Fruit fly (Drosophila melanogaster) whole organism, embryonic: Measurements from ENCODE around the gene CG8097.
A peak's percentile ranks its signal among the peaks of the same experiment; 100 is the strongest.

Experiments used
- Ada2b ChIP-seq: fragments of 200-800 bp; sonication (Bioruptor generic); IDR thresholded peaks from 2 replicates; pipeline ENCODE4 v1.3.6; 2022; ENCODE audit warnings: missing biosample characterization, missing genetic modification characterization
- C15 ChIP-seq: fragments of 200-800 bp; sonication (Bioruptor generic); IDR thresholded peaks from 3 replicates; pipeline ENCODE4 v1.3.6; 2022; ENCODE audit warnings: missing biosample characterization, missing genetic modification characterization
- CG10209 ChIP-seq: fragments of 200-800 bp; sonication (Bioruptor generic); optimal IDR thresholded peaks from 3 replicates; lab custom pipeline; 2017; ENCODE audit warnings: missing biosample characterization, mild to moderate bottlenecking, missing genetic modification characterization, missing genetic modification reagents
- CG11560 ChIP-seq: fragments of 200-800 bp; sonication (Bioruptor generic); IDR thresholded peaks from 3 replicates; pipeline ENCODE4 v1.3.6; 2022; ENCODE audit warnings: missing biosample characterization, missing genetic modification characterization
- CG12155 ChIP-seq: fragments of 200-800 bp; sonication (Bioruptor generic); optimal IDR thresholded peaks from 3 replicates; lab custom pipeline; 2016; ENCODE audit warnings: missing biosample characterization, missing genetic modification characterization
- CG12236 ChIP-seq: fragments of 200-800 bp; sonication (Bioruptor generic); optimal IDR thresholded peaks from 2 replicates; lab custom pipeline; 2016; ENCODE audit warnings: missing biosample characterization, missing genetic modification characterization
- CG12659 ChIP-seq: fragments of 200-800 bp; sonication (Bioruptor generic); optimal IDR thresholded peaks from 3 replicates; lab custom pipeline; 2017; ENCODE audit warnings: mild to moderate bottlenecking, missing biosample characterization, missing genetic modification reagents, missing genetic modification characterization
- CG13424 ChIP-seq: fragments of 200-800 bp; sonication (Bioruptor generic); optimal IDR thresholded peaks from 2 replicates; lab custom pipeline; 2019; ENCODE audit warnings: missing biosample characterization, mild to moderate bottlenecking, missing genetic modification characterization, moderate library complexity
- CG16863 ChIP-seq: fragments of 200-800 bp; sonication (Bioruptor generic); optimal IDR thresholded peaks from 3 replicates; lab custom pipeline; 2016; ENCODE audit warnings: missing biosample characterization, missing genetic modification characterization
- CG17568 ChIP-seq: fragments of 200-800 bp; sonication (Bioruptor generic); optimal IDR thresholded peaks from 2 replicates; lab custom pipeline; 2018; ENCODE audit warnings: missing biosample characterization, mild to moderate bottlenecking, missing genetic modification characterization, moderate library complexity
- CG31224 ChIP-seq: fragments of 200-800 bp; sonication (Bioruptor generic); IDR thresholded peaks from 2 replicates; pipeline ENCODE4 v1.3.6; 2022; ENCODE audit warnings: missing biosample characterization, missing genetic modification characterization
- CG31388 ChIP-seq: fragments of 200-800 bp; sonication (Bioruptor generic); optimal IDR thresholded peaks from 2 replicates; lab custom pipeline; 2016; ENCODE audit warnings: missing biosample characterization, missing genetic modification characterization
- CG3995 ChIP-seq: fragments of 200-800 bp; sonication (Bioruptor generic); optimal IDR thresholded peaks from 3 replicates; lab custom pipeline; 2016; ENCODE audit warnings: missing biosample characterization, missing genetic modification characterization
- CG42726 ChIP-seq: fragments of 200-800 bp; sonication (Bioruptor generic); IDR thresholded peaks from 2 replicates; pipeline ENCODE4 v1.3.6; 2022; ENCODE audit warnings: missing biosample characterization, missing genetic modification characterization; ENCODE audit not compliant: partially characterized antibody
- CG4424 ChIP-seq: fragments of 200-800 bp; sonication (Bioruptor generic); optimal IDR thresholded peaks from 3 replicates; lab custom pipeline; 2016; ENCODE audit warnings: missing biosample characterization, missing genetic modification characterization
- CG4854 ChIP-seq: fragments of 200-800 bp; sonication (Bioruptor generic); optimal IDR thresholded peaks from 2 replicates; lab custom pipeline; 2016; ENCODE audit warnings: missing biosample characterization, missing genetic modification characterization, inconsistent platforms
- CG6689 ChIP-seq: fragments of 200-800 bp; sonication (Bioruptor generic); IDR thresholded peaks from 2 replicates; pipeline ENCODE4 v1.3.6; 2022; ENCODE audit warnings: missing biosample characterization, missing genetic modification characterization
- CG7372 ChIP-seq: fragments of 200-800 bp; sonication (Bioruptor generic); IDR thresholded peaks from 2 replicates; pipeline ENCODE4 v1.3.6; 2022; ENCODE audit warnings: missing biosample characterization, missing genetic modification characterization
- CG7556 ChIP-seq: fragments of 200-800 bp; sonication (Bioruptor generic); optimal IDR thresholded peaks from 2 replicates; lab custom pipeline; 2017; ENCODE audit warnings: missing biosample characterization, mild to moderate bottlenecking, missing genetic modification characterization
- CG7745 ChIP-seq: fragments of 200-800 bp; sonication (Bioruptor generic); optimal IDR thresholded peaks from 2 replicates; lab custom pipeline; 2018; ENCODE audit warnings: missing biosample characterization, mild to moderate bottlenecking, missing genetic modification characterization, moderate library complexity
- CG9797 ChIP-seq: fragments of 200-800 bp; sonication (Bioruptor generic); optimal IDR thresholded peaks from 3 replicates; lab custom pipeline; 2018; ENCODE audit warnings: missing biosample characterization, mild to moderate bottlenecking, missing genetic modification characterization
- CoRest ChIP-seq: fragments of 200-800 bp; sonication (Bioruptor generic); optimal IDR thresholded peaks from 3 replicates; lab custom pipeline; 2018; ENCODE audit warnings: missing biosample characterization, mild to moderate bottlenecking, missing genetic modification characterization, moderate library complexity
- D ChIP-seq, 2 experiments: fragments of 200-800 bp in 1 of 2; fragments of >200 bp in 1 of 2; sonication (Bioruptor generic) in 1 of 2; optimal IDR thresholded peaks; 2 replicates in 1 of 2; 3 replicates in 1 of 2; lab custom pipeline; 2017; ENCODE audit warnings: mild to moderate bottlenecking in 1 of 2, missing biosample characterization in 1 of 2, missing genetic modification characterization in 1 of 2, missing genetic modification reagents in 1 of 2
- Deaf1 ChIP-seq: fragments of 200-800 bp; optimal IDR thresholded peaks from 3 replicates; lab custom pipeline; 2019; ENCODE audit warnings: missing biosample characterization, mild to moderate bottlenecking, missing genetic modification characterization, moderate library complexity
- Dll ChIP-seq: fragments of 200-800 bp; sonication (Bioruptor generic); IDR thresholded peaks from 4 replicates; pipeline ENCODE4 v1.3.6; 2022; ENCODE audit warnings: missing biosample characterization, missing genetic modification characterization; ENCODE audit not compliant: partially characterized antibody
- Ets65A ChIP-seq: fragments of 200-800 bp; sonication (Bioruptor generic); peaks from one replicate; lab custom pipeline; 2016; ENCODE audit warnings: missing biosample characterization, missing genetic modification characterization
- Fer1 ChIP-seq: fragments of 200-800 bp; sonication (Bioruptor generic); optimal IDR thresholded peaks from 2 replicates; lab custom pipeline; 2017; ENCODE audit warnings: missing biosample characterization, mild to moderate bottlenecking, missing genetic modification characterization
- Fer3 ChIP-seq: fragments of 200-800 bp; sonication (Bioruptor generic); optimal IDR thresholded peaks from 2 replicates; lab custom pipeline; 2018; ENCODE audit warnings: missing biosample characterization, mild to moderate bottlenecking, missing genetic modification characterization, moderate library complexity
- Hr78 ChIP-seq, 2 experiments: fragments of 200-800 bp in 1 of 2; fragments of >200 bp in 1 of 2; sonication (Bioruptor generic) in 1 of 2; optimal IDR thresholded peaks; 2 replicates each; lab custom pipeline; 2017 to 2019; ENCODE audit warnings: missing biosample characterization in 2 of 2, missing genetic modification characterization in 2 of 2, mild to moderate bottlenecking in 1 of 2, moderate library complexity in 1 of 2
- Lim3 ChIP-seq: fragments of 200-800 bp; sonication (Bioruptor generic); IDR thresholded peaks from 2 replicates; pipeline ENCODE4 v1.3.6; 2022; ENCODE audit warnings: missing biosample characterization, missing genetic modification characterization
- Opbp ChIP-seq: fragments of 200-800 bp; sonication (Bioruptor generic); IDR thresholded peaks from 3 replicates; pipeline ENCODE4 v1.3.6; 2022; ENCODE audit warnings: missing biosample characterization, missing genetic modification characterization; ENCODE audit not compliant: partially characterized antibody
- Six4 ChIP-seq: fragments of 200-800 bp; sonication (Bioruptor generic); optimal IDR thresholded peaks from 2 replicates; lab custom pipeline; 2016; ENCODE audit warnings: missing biosample characterization, missing genetic modification characterization
- Spps ChIP-seq: fragments of 200-800 bp; sonication (Bioruptor generic); optimal IDR thresholded peaks from 2 replicates; lab custom pipeline; 2018; ENCODE audit warnings: missing biosample characterization, mild to moderate bottlenecking, missing genetic modification characterization
- bowl ChIP-seq: fragments of 200-800 bp; sonication (Bioruptor generic); IDR thresholded peaks from 2 replicates; pipeline ENCODE4 v1.3.6; 2022; ENCODE audit warnings: missing biosample characterization, missing genetic modification characterization
- btn ChIP-seq: fragments of 200-800 bp; sonication (Bioruptor generic); optimal IDR thresholded peaks from 2 replicates; lab custom pipeline; 2016; ENCODE audit warnings: missing biosample characterization, missing genetic modification characterization
- fd64A ChIP-seq: fragments of 200-800 bp; sonication (Bioruptor generic); optimal IDR thresholded peaks from 3 replicates; lab custom pipeline; 2018; ENCODE audit warnings: missing biosample characterization, mild to moderate bottlenecking, missing genetic modification characterization
- fu2 ChIP-seq: fragments of 200-800 bp; sonication (Bioruptor generic); optimal IDR thresholded peaks from 2 replicates; lab custom pipeline; 2016; ENCODE audit warnings: missing biosample characterization, missing genetic modification characterization
- gsb-n ChIP-seq: fragments of 200-800 bp; sonication (Bioruptor generic); optimal IDR thresholded peaks from 3 replicates; lab custom pipeline; 2018; ENCODE audit warnings: missing biosample characterization, mild to moderate bottlenecking, missing genetic modification characterization
- lab ChIP-seq: fragments of 200-800 bp; sonication (Bioruptor generic); optimal IDR thresholded peaks from 3 replicates; lab custom pipeline; 2017; ENCODE audit warnings: missing biosample characterization, missing genetic modification characterization, mild to moderate bottlenecking, moderate library complexity, missing genetic modification reagents
- lilli ChIP-seq: fragments of 200-800 bp; sonication (Bioruptor generic); optimal IDR thresholded peaks from 3 replicates; lab custom pipeline; 2016; ENCODE audit warnings: missing biosample characterization, missing genetic modification characterization
- oc ChIP-seq: fragments of 200-800 bp; sonication (Bioruptor generic); optimal IDR thresholded peaks from 2 replicates; lab custom pipeline; 2018; ENCODE audit warnings: missing biosample characterization, mild to moderate bottlenecking, missing genetic modification characterization, moderate library complexity
- onecut ChIP-seq: fragments of 200-800 bp; sonication (Bioruptor generic); IDR thresholded peaks from 2 replicates; pipeline ENCODE4 v1.3.6; 2022; ENCODE audit warnings: missing biosample characterization, missing genetic modification characterization
- pan ChIP-seq, 4 experiments: fragments of >200 bp in 3 of 4; fragments of 200-800 bp in 1 of 4; sonication (Bioruptor generic) in 1 of 4; optimal IDR thresholded peaks in 3 of 4; IDR thresholded peaks in 1 of 4; 2 replicates each; pipeline versions ENCODE4 v1.3.6 to Lab custom; 2017 to 2022; ENCODE audit warnings: missing biosample characterization in 2 of 4, missing genetic modification characterization in 2 of 4, mixed read lengths in 1 of 4
- pho ChIP-seq: fragments of 200-800 bp; sonication (Bioruptor generic); optimal IDR thresholded peaks from 2 replicates; lab custom pipeline; 2016; ENCODE audit warnings: missing biosample characterization, missing genetic modification characterization
- pnt ChIP-seq: fragments of 200-800 bp; sonication (Bioruptor generic); optimal IDR thresholded peaks from 3 replicates; lab custom pipeline; 2016; ENCODE audit warnings: missing biosample characterization, missing genetic modification characterization
- run ChIP-seq: fragments of 200-800 bp; sonication (Bioruptor generic); optimal IDR thresholded peaks from 3 replicates; lab custom pipeline; 2018; ENCODE audit warnings: missing biosample characterization, mild to moderate bottlenecking, missing genetic modification characterization
- sd ChIP-seq: fragments of 200-800 bp; sonication (Bioruptor generic); optimal IDR thresholded peaks from 3 replicates; lab custom pipeline; 2018; ENCODE audit warnings: missing biosample characterization, mild to moderate bottlenecking, missing genetic modification characterization, moderate library complexity
- sens ChIP-seq: fragments of 200-800 bp; sonication (Bioruptor generic); peaks from one replicate; lab custom pipeline; 2016; ENCODE audit warnings: missing biosample characterization, missing genetic modification characterization

The CG8097 gene

dm6 chrX:15593477-15594229, 10.7 kb downstream of the CG8097 start, which contains the start of gene Chsy (continued):
- no peak for TF ChIP-seq CG4424 (GFP tag; lab: Kevin White, UChicago)
- 0 out of 2 replicates have a peak, but pooled peaks have one; percentile 8 for TF ChIP-seq CG7372 (GFP tag; lab: Robert Waterston, UW)
- TF ChIP-seq CG17568 (GFP tag; lab: Kevin White, UChicago), result no peak
- TF ChIP-seq CG9797 (GFP tag; lab: Kevin White, UChicago), result no peak
- no peak for TF ChIP-seq pnt
- TF ChIP-seq Fer1 (GFP tag; lab: Kevin White, UChicago), result no peak
- TF ChIP-seq pho (GFP tag; lab: Kevin White, UChicago), result no peak
- no peak for TF ChIP-seq oc
- TF ChIP-seq D (optimal IDR thresholded peaks at IDR 0.05; lab: Kevin White, UChicago), result no peak
- no peak for TF ChIP-seq D (GFP tag; optimal IDR thresholded peaks at IDR 0.05; lab: Kevin White, UChicago)
- no peak for TF ChIP-seq CG12236 (GFP tag; lab: Kevin White, UChicago)
- no peak for TF ChIP-seq CG11560 (tag; lab: Robert Waterston, UW)
- peak; percentile 38 for TF ChIP-seq CG13424 (tag; lab: Kevin White, UChicago)
- no peak for TF ChIP-seq fd64A (GFP tag; lab: Kevin White, UChicago)
- TF ChIP-seq CG42726 (GFP tag; lab: Robert Waterston, UW), result no peak
- no peak for TF ChIP-seq btn (GFP tag; lab: Kevin White, UChicago)
- TF ChIP-seq lilli, result no peak
- TF ChIP-seq gsb-n (tag; lab: Kevin White, UChicago), result no peak
- no peak for TF ChIP-seq Ada2b (GFP tag; lab: Robert Waterston, UW)
- TF ChIP-seq Lim3, result no peak
- 0 out of 2 replicates have a peak, but pooled peaks have one; percentile 7 for TF ChIP-seq CG6689 (GFP tag; lab: Robert Waterston, UW)
- no peak for TF ChIP-seq run (tag; lab: Kevin White, UChicago)
- TF ChIP-seq pan (optimal IDR thresholded peaks at IDR 0.05; lab: Kevin White, UChicago), result no peak
- peak in 1 of 2 experiments; percentile 15 for TF ChIP-seq pan (GFP tag; optimal IDR thresholded peaks at IDR 0.05 in 1 of 2, IDR thresholded peaks at IDR 0.05 in 1 of 2)
- peak; percentile 95 for TF ChIP-seq CG3995
- TF ChIP-seq CG16863, result no peak
- TF ChIP-seq bowl, result no peak
- TF ChIP-seq CG12659, result no peak
- no peak for TF ChIP-seq Dll (GFP tag; lab: Robert Waterston, UW)
- TF ChIP-seq Ets65A (GFP tag; lab: Kevin White, UChicago), result no peak
- no peak for TF ChIP-seq CG10209
- TF ChIP-seq CG7745, result no peak
- peak; percentile 33 for TF ChIP-seq CG7556 (GFP tag; lab: Kevin White, UChicago)
- TF ChIP-seq Opbp (GFP tag; lab: Robert Waterston, UW), result 0 out of 3 replicates have a peak, but pooled peaks have one; percentile 5
- no peak for TF ChIP-seq Spps (tag; lab: Kevin White, UChicago)
- TF ChIP-seq Fer3 (tag; lab: Kevin White, UChicago), result no peak
- no peak for TF ChIP-seq C15
- peak; percentile 44 for TF ChIP-seq CoRest (tag; lab: Kevin White, UChicago)
- TF ChIP-seq sens, result peak; percentile 56
- peak; percentile 95 for TF ChIP-seq Deaf1 (tag; lab: Kevin White, UChicago)
- no peak for TF ChIP-seq sd (tag; lab: Kevin White, UChicago)
- no peak for TF ChIP-seq Six4
- no peak for TF ChIP-seq onecut (GFP tag; lab: Robert Waterston, UW)
- peak; percentile 15 for TF ChIP-seq lab (GFP tag; lab: Kevin White, UChicago)
- TF ChIP-seq CG31388, result no peak
- TF ChIP-seq CG4854 (GFP tag; lab: Kevin White, UChicago), result no peak
- no peak for TF ChIP-seq Hr78 (GFP tag; optimal IDR thresholded peaks at IDR 0.05; lab: Kevin White, UChicago)
- no peak for TF ChIP-seq CG31224 (GFP tag; lab: Robert Waterston, UW)
- TF ChIP-seq fu2, result no peak
- TF ChIP-seq CG12155 (GFP tag; lab: Kevin White, UChicago), result no peak
